Worm (Caenorhabditis elegans) whole organism, mixed stage, embryonic: Measurements from ENCODE around the gene T24E12.3.

Source experiments
- M03D4.4 ChIP-seq: sonication (generic microtip); optimal IDR thresholded peaks from 2 replicates; lab custom pipeline; 2017; ENCODE audit warnings: mild to moderate bottlenecking, missing genetic modification characterization, missing compliant biosample characterization
- bed-3 ChIP-seq: fragments of 200-800 bp; sonication (Bioruptor generic); optimal IDR thresholded peaks from 3 replicates; lab custom pipeline; 2018; ENCODE audit warnings: mild to moderate bottlenecking, missing genetic modification characterization, moderate library complexity, missing compliant biosample characterization
- blmp-1 ChIP-seq: fragments of 150-350 bp; optimal IDR thresholded peaks from 2 replicates; lab custom pipeline; 2014; ENCODE audit warnings: missing biosample characterization, missing genetic modification characterization
- ceh-39 ChIP-seq: fragments of 150-350 bp; optimal IDR thresholded peaks from 2 replicates; lab custom pipeline; 2014; ENCODE audit warnings: missing biosample characterization, missing genetic modification characterization
- ceh-43 ChIP-seq: fragments of 200-800 bp; sonication (Bioruptor generic); optimal IDR thresholded peaks from 2 replicates; lab custom pipeline; 2018; ENCODE audit warnings: mild to moderate bottlenecking, missing genetic modification characterization, moderate library complexity, missing compliant biosample characterization
- ceh-83 ChIP-seq: fragments of 200-800 bp; sonication (Bioruptor generic); optimal IDR thresholded peaks from 2 replicates; lab custom pipeline; 2018; ENCODE audit warnings: mild to moderate bottlenecking, missing genetic modification characterization, missing compliant biosample characterization
- ces-1 ChIP-seq: fragments of 150-350 bp; optimal IDR thresholded peaks from 2 replicates; lab custom pipeline; 2014; ENCODE audit warnings: missing biosample characterization, missing genetic modification reagents, missing genetic modification characterization
- cnd-1 ChIP-seq: fragments of 200-800 bp; sonication (Bioruptor generic); optimal IDR thresholded peaks from 2 replicates; lab custom pipeline; 2018; ENCODE audit warnings: mild to moderate bottlenecking, missing genetic modification characterization, missing compliant biosample characterization
- drap-1 ChIP-seq: fragments of 200-800 bp; sonication (Bioruptor generic); optimal IDR thresholded peaks from 3 replicates; lab custom pipeline; 2018; ENCODE audit warnings: mild to moderate bottlenecking, missing genetic modification characterization, missing compliant biosample characterization
- elt-1 ChIP-seq: sonication (generic microtip); optimal IDR thresholded peaks from 2 replicates; lab custom pipeline; 2017; ENCODE audit warnings: missing genetic modification characterization, mild to moderate bottlenecking, missing compliant biosample characterization, antibody characterized with exemption, moderate library complexity, borderline replicate concordance; ENCODE audit not compliant: insufficient read depth
- elt-3 ChIP-seq: fragments of 150-350 bp; optimal IDR thresholded peaks from 2 replicates; lab custom pipeline; 2014; ENCODE audit warnings: missing biosample characterization, missing genetic modification characterization
- flh-1 ChIP-seq: fragments of 200-800 bp; sonication (Bioruptor generic); optimal IDR thresholded peaks from 2 replicates; lab custom pipeline; 2018; ENCODE audit warnings: mild to moderate bottlenecking, missing genetic modification characterization, moderate library complexity, missing compliant biosample characterization
- hlh-1 ChIP-seq: fragments of 150-350 bp; optimal IDR thresholded peaks from 2 replicates; lab custom pipeline; 2014; ENCODE audit warnings: missing biosample characterization, missing genetic modification reagents, missing genetic modification characterization
- lin-13 ChIP-seq: fragments of 150-350 bp; optimal IDR thresholded peaks from 2 replicates; lab custom pipeline; 2014; ENCODE audit warnings: missing biosample characterization, missing genetic modification characterization
- lin-32 ChIP-seq: fragments of 200-800 bp; sonication (Bioruptor generic); optimal IDR thresholded peaks from 2 replicates; lab custom pipeline; 2018; ENCODE audit warnings: mild to moderate bottlenecking, missing genetic modification characterization, missing compliant biosample characterization
- lsy-2 ChIP-seq: fragments of 150-350 bp; optimal IDR thresholded peaks from 2 replicates; lab custom pipeline; 2014; ENCODE audit warnings: missing biosample characterization, missing genetic modification characterization
- mab-5 ChIP-seq: fragments of 150-350 bp; optimal IDR thresholded peaks from 2 replicates; lab custom pipeline; 2014; ENCODE audit warnings: missing biosample characterization, missing genetic modification characterization
- mep-1 ChIP-seq: fragments of 150-350 bp; optimal IDR thresholded peaks from 2 replicates; lab custom pipeline; 2017; ENCODE audit warnings: missing biosample characterization, missing genetic modification reagents, missing genetic modification characterization, inconsistent platforms
- mls-2 ChIP-seq: sonication (generic microtip); optimal IDR thresholded peaks from 2 replicates; lab custom pipeline; 2016; ENCODE audit warnings: mild to moderate bottlenecking, missing genetic modification characterization, moderate library complexity, missing compliant biosample characterization
- nhr-12 ChIP-seq: fragments of 150-350 bp; optimal IDR thresholded peaks from 2 replicates; lab custom pipeline; 2014; ENCODE audit warnings: missing biosample characterization, missing genetic modification characterization
- nhr-2 ChIP-seq: fragments of 150-350 bp; optimal IDR thresholded peaks from 2 replicates; lab custom pipeline; 2014; ENCODE audit warnings: missing biosample characterization, missing genetic modification characterization
- nhr-237 ChIP-seq: fragments of 150-350 bp; optimal IDR thresholded peaks from 2 replicates; lab custom pipeline; 2014; ENCODE audit warnings: missing biosample characterization, missing genetic modification characterization
- nhr-76 ChIP-seq: sonication (generic microtip); optimal IDR thresholded peaks from 2 replicates; lab custom pipeline; 2017; ENCODE audit warnings: missing biosample characterization, missing genetic modification characterization
- pha-4 ChIP-seq: fragments of 150-350 bp; optimal IDR thresholded peaks from 2 replicates; lab custom pipeline; 2018; ENCODE audit warnings: missing biosample characterization, missing genetic modification reagents, missing genetic modification characterization
- snpc-4 ChIP-seq: fragments of 150-350 bp; optimal IDR thresholded peaks from 2 replicates; lab custom pipeline; 2014; ENCODE audit warnings: missing biosample characterization, missing genetic modification characterization
- sptf-1 ChIP-seq: sonication (generic microtip); optimal IDR thresholded peaks from 2 replicates; lab custom pipeline; 2017; ENCODE audit warnings: mild to moderate bottlenecking, missing genetic modification characterization, moderate library complexity, missing compliant biosample characterization
- unc-120 ChIP-seq: sonication (generic microtip); optimal IDR thresholded peaks from 2 replicates; lab custom pipeline; 2017; ENCODE audit warnings: missing genetic modification characterization, missing compliant biosample characterization; ENCODE audit not compliant: poor library complexity, severe bottlenecking
- unc-62 ChIP-seq: fragments of 150-350 bp; optimal IDR thresholded peaks from 2 replicates; lab custom pipeline; 2014; ENCODE audit warnings: missing biosample characterization, missing genetic modification reagents, missing genetic modification characterization
- zip-8 ChIP-seq: fragments of 150-350 bp; optimal IDR thresholded peaks from 2 replicates; lab custom pipeline; 2014; ENCODE audit warnings: missing biosample characterization, missing genetic modification characterization
- ztf-11 ChIP-seq: fragments of 150-350 bp; optimal IDR thresholded peaks from 2 replicates; lab custom pipeline; 2014; ENCODE audit warnings: missing biosample characterization, missing genetic modification characterization

Gene T24E12.3

DNA sequence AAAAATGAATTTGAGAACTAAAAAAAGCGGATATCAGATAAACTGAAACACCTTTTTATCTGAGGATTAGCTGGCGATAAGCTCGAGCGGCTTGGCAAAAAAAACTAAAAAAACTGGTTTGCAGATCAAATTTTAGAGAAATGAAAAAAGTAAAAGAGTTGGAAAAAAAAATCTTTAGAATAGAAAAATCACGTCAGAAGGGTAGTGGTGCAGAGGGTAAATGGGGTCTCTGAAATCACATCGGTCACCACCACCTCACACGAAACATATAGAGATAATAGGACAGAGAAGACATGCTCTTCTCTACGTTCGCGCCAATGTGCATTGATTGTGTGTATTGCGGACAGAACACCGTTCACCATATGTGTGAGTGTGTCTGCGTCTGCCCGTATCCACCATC, 5.4 kb downstream of the T24E12.3 start:
- TF ChIP-seq zip-8 (tag; lab: Kevin White, UChicago), result no peak
- TF ChIP-seq hlh-1 (tag; lab: Kevin White, UChicago), result no peak
- no peak for TF ChIP-seq mls-2 (tag; lab: Kevin White, UChicago)
- TF ChIP-seq lsy-2 (tag; lab: Kevin White, UChicago), result no peak
- TF ChIP-seq ztf-11, result no peak

DNA sequence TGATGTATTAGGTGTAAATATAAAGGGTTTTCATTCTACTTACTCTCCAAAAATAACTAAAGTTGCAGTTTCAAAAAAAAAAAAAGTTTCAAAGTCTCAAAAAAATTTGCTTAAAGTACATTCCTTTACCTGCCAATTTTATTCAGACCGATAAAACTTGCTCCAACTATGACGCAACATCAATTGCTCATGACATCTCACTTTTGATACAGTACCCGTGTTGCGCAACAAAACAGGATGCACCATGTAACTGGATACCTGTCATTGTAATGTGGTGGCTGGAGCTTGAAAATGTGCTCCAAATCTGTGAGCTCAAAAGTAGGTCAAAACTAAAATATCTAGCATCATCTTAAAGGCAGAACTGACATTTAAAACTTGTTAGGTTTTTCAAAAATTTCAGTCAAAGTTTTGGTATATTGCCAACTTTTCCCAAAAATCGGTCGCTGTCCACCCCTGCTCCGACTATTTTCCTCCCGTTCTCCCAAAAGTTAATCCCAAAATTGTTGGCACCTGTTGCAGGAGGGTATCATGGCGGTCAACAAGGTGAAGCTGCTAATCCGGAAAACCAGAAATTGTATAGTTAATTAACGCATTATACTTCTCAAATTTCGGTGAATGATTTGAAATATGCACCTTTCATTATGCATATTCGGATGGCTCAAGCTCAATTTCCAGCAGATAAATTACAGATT, 6.6 kb downstream of the T24E12.3 start, which contains the start of gene T24E12.2:
Gene T24E12.2, plus strand, starts transcription at position 642 of the 692 bp plus-strand sequence.
- peak; percentile 99 for TF ChIP-seq zip-8 (tag; lab: Kevin White, UChicago)
- TF ChIP-seq M03D4.4 (tag; lab: Kevin White, UChicago), result no peak
- TF ChIP-seq ceh-43, result no peak
- no peak for TF ChIP-seq nhr-12
- no peak for TF ChIP-seq flh-1 (GFP tag; lab: Kevin White, UChicago)
- TF ChIP-seq unc-62 (GFP tag; lab: Kevin White, UChicago), result no peak

DNA sequence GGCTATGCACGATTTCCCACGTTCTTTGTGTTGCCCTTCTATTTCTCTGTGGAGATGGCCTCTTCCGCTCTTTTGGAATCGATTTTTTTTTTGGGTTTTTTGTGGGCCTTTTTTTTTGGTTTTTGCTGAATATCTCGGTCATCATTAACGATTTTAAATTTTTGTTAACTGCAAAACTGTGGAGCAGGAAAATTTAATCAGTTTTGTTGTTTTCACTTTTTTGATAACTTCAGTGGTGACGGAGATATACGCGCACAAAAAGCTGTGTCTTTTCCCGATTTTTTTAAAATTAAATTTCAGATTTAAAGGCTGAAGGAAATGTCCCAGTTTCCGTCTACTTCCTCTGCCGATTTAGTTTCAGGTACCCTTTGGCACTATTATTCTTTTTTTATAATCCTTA, 9.4 kb downstream of the T24E12.3 start, which contains the start of gene T24E12.1:
Gene T24E12.1, plus strand, starts transcription at position 301 of the 400 bp plus-strand sequence.
- TF ChIP-seq nhr-2 (no peak), nhr-12 (no peak), ztf-11 (no peak), ceh-43 (no peak), snpc-4 (tag; lab: Kevin White, UChicago) (no peak), drap-1 (GFP tag; lab: Kevin White, UChicago) (no peak), elt-3 (no peak), elt-1 (tag; lab: Kevin White, UChicago) (no peak), nhr-76 (tag; lab: Kevin White, UChicago) (no peak), cnd-1 (tag; lab: Kevin White, UChicago) (no peak), M03D4.4 (tag; lab: Kevin White, UChicago) (no peak), nhr-237 (tag; lab: Kevin White, UChicago) (no peak), mab-5 (no peak), bed-3 (GFP tag; lab: Kevin White, UChicago) (no peak), unc-62 (GFP tag; lab: Kevin White, UChicago) (no peak), mls-2 (tag; lab: Kevin White, UChicago) (no peak), unc-120 (tag; lab: Kevin White, UChicago) (no peak), pha-4 (no peak)

DNA sequence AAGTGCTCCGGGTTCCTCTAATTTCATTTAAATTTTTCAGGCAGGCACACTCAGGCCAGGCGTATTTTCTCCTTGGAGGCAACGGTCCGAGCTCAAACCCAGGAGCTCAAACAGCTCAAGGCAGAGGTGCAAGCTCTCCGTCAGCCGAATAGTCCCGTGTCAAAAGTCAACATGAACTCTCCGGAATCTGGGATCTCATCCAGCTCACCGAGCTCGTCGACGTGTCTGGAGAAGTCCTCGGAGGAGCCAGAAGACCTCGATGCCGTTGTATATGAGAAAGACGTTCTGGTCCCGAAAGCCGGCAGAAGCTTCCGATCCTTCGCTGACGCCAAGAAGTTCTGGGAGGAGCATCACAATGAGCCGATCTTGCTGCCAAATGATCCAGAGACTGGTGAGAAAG, 9.9 kb downstream of the T24E12.3 start:
- TF ChIP-seq lsy-2 (tag; lab: Kevin White, UChicago) (no peak), blmp-1 (tag; lab: Kevin White, UChicago) (no peak), mls-2 (tag; lab: Kevin White, UChicago) (no peak), ceh-83 (GFP tag; lab: Kevin White, UChicago) (no peak), ceh-39 (tag; lab: Kevin White, UChicago) (no peak)

DNA sequence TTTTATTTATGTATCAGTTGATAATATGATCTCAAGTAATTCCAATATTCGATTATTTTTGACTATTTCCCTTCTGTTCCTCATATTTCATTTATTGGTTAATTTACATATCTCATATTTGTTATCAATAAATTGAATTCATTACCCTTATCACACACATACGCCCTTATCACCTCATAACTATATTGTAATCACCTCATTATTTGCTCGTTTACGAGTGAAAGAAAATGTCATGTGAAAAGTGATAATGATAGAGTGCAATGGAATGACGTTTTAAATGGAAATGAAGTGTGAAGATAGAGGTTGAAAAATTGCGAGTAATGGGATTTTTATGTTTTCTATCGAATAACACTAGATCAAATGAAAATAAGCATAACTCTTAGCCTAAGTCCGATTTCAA, 10.7 kb downstream of the T24E12.3 start:
- no peak for TF ChIP-seq cnd-1 (tag; lab: Kevin White, UChicago)
- no peak for TF ChIP-seq ceh-83 (GFP tag; lab: Kevin White, UChicago)
- no peak for TF ChIP-seq unc-62 (GFP tag; lab: Kevin White, UChicago)
- TF ChIP-seq blmp-1 (tag; lab: Kevin White, UChicago), result no peak
- no peak for TF ChIP-seq mep-1 (tag; lab: Kevin White, UChicago)
- TF ChIP-seq nhr-12, result no peak
- TF ChIP-seq nhr-76 (tag; lab: Kevin White, UChicago), result no peak
- no peak for TF ChIP-seq zip-8 (tag; lab: Kevin White, UChicago)
- no peak for TF ChIP-seq lin-32
- TF ChIP-seq bed-3 (GFP tag; lab: Kevin White, UChicago), result no peak
- TF ChIP-seq ces-1 (GFP tag; lab: Kevin White, UChicago), result no peak
- TF ChIP-seq ztf-11, result no peak
- no peak for TF ChIP-seq lin-13 (tag; lab: Kevin White, UChicago)

DNA sequence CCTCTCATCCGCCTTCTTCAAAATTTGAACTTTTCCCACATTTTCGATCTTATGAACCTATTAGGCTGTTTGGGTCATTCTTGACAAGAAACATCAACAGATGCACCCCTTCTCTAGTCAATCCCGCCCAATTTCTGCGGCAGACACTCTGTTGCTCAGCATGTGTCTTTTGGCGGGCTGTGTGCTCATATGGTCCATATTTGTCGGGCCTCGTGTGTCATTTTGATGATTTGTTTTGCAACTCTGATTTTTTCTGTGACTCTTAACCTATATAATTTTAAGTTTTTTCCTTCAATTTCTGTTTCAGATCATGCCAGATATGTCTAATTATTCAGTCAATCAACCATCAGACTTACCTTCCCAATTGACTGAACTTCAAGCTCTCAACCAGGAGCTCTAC, 11.3 kb downstream of the T24E12.3 start, which contains the start of gene T24E12.13:
Gene T24E12.13, plus strand, starts transcription at position 301 of the 400 bp plus-strand sequence.
- TF ChIP-seq sptf-1 (tag; lab: Kevin White, UChicago), result no peak
- no peak for TF ChIP-seq ceh-83 (GFP tag; lab: Kevin White, UChicago)
- no peak for TF ChIP-seq unc-120 (tag; lab: Kevin White, UChicago)
- TF ChIP-seq ceh-43, result no peak
- TF ChIP-seq zip-8 (tag; lab: Kevin White, UChicago), result no peak
- no peak for TF ChIP-seq mep-1 (tag; lab: Kevin White, UChicago)
